Fruit fly (Drosophila melanogaster) whole organism, embryonic: Measurements from ENCODE around the gene Vha16-3.

Source experiments
- Abd-B ChIP-seq: fragments of 200-800 bp; sonication (Bioruptor generic); optimal IDR thresholded peaks from 2 replicates; lab custom pipeline; 2018; ENCODE audit warnings: missing biosample characterization, mild to moderate bottlenecking, missing genetic modification characterization, moderate library complexity
- CG10209 ChIP-seq: fragments of 200-800 bp; sonication (Bioruptor generic); optimal IDR thresholded peaks from 3 replicates; lab custom pipeline; 2017; ENCODE audit warnings: missing biosample characterization, mild to moderate bottlenecking, missing genetic modification characterization, missing genetic modification reagents
- CG11398 ChIP-seq: fragments of 200-800 bp; sonication (Bioruptor generic); optimal IDR thresholded peaks from 2 replicates; lab custom pipeline; 2016; ENCODE audit warnings: missing biosample characterization, missing genetic modification characterization
- CG12236 ChIP-seq: fragments of 200-800 bp; sonication (Bioruptor generic); optimal IDR thresholded peaks from 2 replicates; lab custom pipeline; 2016; ENCODE audit warnings: missing biosample characterization, missing genetic modification characterization
- CG13287 ChIP-seq: fragments of 200-800 bp; sonication (Bioruptor generic); IDR thresholded peaks from 2 replicates; pipeline ENCODE4 v1.3.6; 2022; ENCODE audit warnings: missing biosample characterization, missing genetic modification characterization; ENCODE audit not compliant: partially characterized antibody
- CG13424 ChIP-seq: fragments of 200-800 bp; sonication (Bioruptor generic); optimal IDR thresholded peaks from 2 replicates; lab custom pipeline; 2019; ENCODE audit warnings: missing biosample characterization, mild to moderate bottlenecking, missing genetic modification characterization, moderate library complexity
- CG14860 ChIP-seq: fragments of 200-800 bp; sonication (Bioruptor generic); IDR thresholded peaks from 3 replicates; pipeline ENCODE4 v1.3.6; 2022; ENCODE audit warnings: missing biosample characterization, missing genetic modification characterization; ENCODE audit not compliant: partially characterized antibody
- CG1603 ChIP-seq: fragments of 200-800 bp; sonication (Bioruptor generic); optimal IDR thresholded peaks from 2 replicates; lab custom pipeline; 2019; ENCODE audit warnings: missing biosample characterization, mild to moderate bottlenecking, missing genetic modification characterization, moderate library complexity
- CG17912 ChIP-seq: fragments of 200-800 bp; sonication (Bioruptor generic); optimal IDR thresholded peaks from 2 replicates; lab custom pipeline; 2018; ENCODE audit warnings: missing biosample characterization, mild to moderate bottlenecking, missing genetic modification characterization
- CG18262 ChIP-seq: fragments of 200-800 bp; optimal IDR thresholded peaks from 3 replicates; lab custom pipeline; 2019; ENCODE audit warnings: missing biosample characterization, mild to moderate bottlenecking, missing genetic modification characterization, moderate library complexity
- CG18599 ChIP-seq: fragments of 200-800 bp; sonication (Bioruptor generic); optimal IDR thresholded peaks from 3 replicates; lab custom pipeline; 2017; ENCODE audit warnings: missing biosample characterization, missing genetic modification characterization, mild to moderate bottlenecking, moderate library complexity, missing genetic modification reagents
- CG30403 ChIP-seq: fragments of 200-800 bp; sonication (Bioruptor generic); optimal IDR thresholded peaks from 3 replicates; lab custom pipeline; 2016; ENCODE audit warnings: missing biosample characterization, missing genetic modification characterization
- CG3281 ChIP-seq: fragments of 200-800 bp; sonication (Bioruptor generic); optimal IDR thresholded peaks from 3 replicates; lab custom pipeline; 2017; ENCODE audit warnings: missing biosample characterization, mild to moderate bottlenecking, missing genetic modification characterization
- CG3407 ChIP-seq: fragments of 200-800 bp; sonication (Bioruptor generic); optimal IDR thresholded peaks from 2 replicates; lab custom pipeline; 2018; ENCODE audit warnings: missing biosample characterization, mild to moderate bottlenecking, missing genetic modification characterization
- CG3995 ChIP-seq: fragments of 200-800 bp; sonication (Bioruptor generic); optimal IDR thresholded peaks from 3 replicates; lab custom pipeline; 2016; ENCODE audit warnings: missing biosample characterization, missing genetic modification characterization
- CG4617 ChIP-seq: fragments of 200-800 bp; sonication (Bioruptor generic); optimal IDR thresholded peaks from 3 replicates; lab custom pipeline; 2016; ENCODE audit warnings: missing biosample characterization, missing genetic modification characterization, borderline replicate concordance
- CG4707 ChIP-seq: fragments of 200-800 bp; sonication (Bioruptor generic); optimal IDR thresholded peaks from 2 replicates; lab custom pipeline; 2018; ENCODE audit warnings: missing biosample characterization, mild to moderate bottlenecking, missing genetic modification characterization, moderate library complexity
- CG6254 ChIP-seq: fragments of 200-800 bp; sonication (Bioruptor generic); optimal IDR thresholded peaks from 3 replicates; lab custom pipeline; 2017; ENCODE audit warnings: mild to moderate bottlenecking, missing biosample characterization, missing genetic modification reagents, missing genetic modification characterization
- CG6765 ChIP-seq: fragments of 200-800 bp; sonication (Bioruptor generic); optimal IDR thresholded peaks from 3 replicates; lab custom pipeline; 2017; ENCODE audit warnings: missing biosample characterization, mild to moderate bottlenecking, missing genetic modification characterization
- CG7271 ChIP-seq: fragments of 200-800 bp; sonication (Bioruptor generic); optimal IDR thresholded peaks from 2 replicates; lab custom pipeline; 2018; ENCODE audit warnings: missing biosample characterization, mild to moderate bottlenecking, missing genetic modification characterization, moderate library complexity
- CG7357 ChIP-seq: fragments of 200-800 bp; sonication (Bioruptor generic); IDR thresholded peaks from 3 replicates; pipeline ENCODE4 v1.3.6; 2022; ENCODE audit warnings: missing biosample characterization, missing genetic modification characterization
- CG7786 ChIP-seq: fragments of 200-800 bp; sonication (Bioruptor generic); optimal IDR thresholded peaks from 2 replicates; lab custom pipeline; 2016; ENCODE audit warnings: missing biosample characterization, missing genetic modification characterization
- CG9727 ChIP-seq: fragments of 200-800 bp; sonication (Bioruptor generic); optimal IDR thresholded peaks from 3 replicates; lab custom pipeline; 2017; ENCODE audit warnings: missing biosample characterization, mild to moderate bottlenecking, missing genetic modification characterization
- D19B ChIP-seq: fragments of 200-800 bp; sonication (Bioruptor generic); optimal IDR thresholded peaks from 2 replicates; lab custom pipeline; 2017; ENCODE audit warnings: missing biosample characterization, mild to moderate bottlenecking, missing genetic modification characterization
- Dp ChIP-seq: fragments of 200-800 bp; sonication (Bioruptor generic); optimal IDR thresholded peaks from 2 replicates; lab custom pipeline; 2018; ENCODE audit warnings: missing biosample characterization, mild to moderate bottlenecking, missing genetic modification characterization, moderate library complexity
- HLHmδ ChIP-seq: fragments of 200-800 bp; sonication (Bioruptor generic); optimal IDR thresholded peaks from 2 replicates; lab custom pipeline; 2018; ENCODE audit warnings: missing biosample characterization, mild to moderate bottlenecking, missing genetic modification characterization, moderate library complexity
- Hr78 ChIP-seq, 2 experiments: fragments of 200-800 bp in 1 of 2; fragments of >200 bp in 1 of 2; sonication (Bioruptor generic) in 1 of 2; optimal IDR thresholded peaks; 2 replicates each; lab custom pipeline; 2017 to 2019; ENCODE audit warnings: missing biosample characterization in 2 of 2, missing genetic modification characterization in 2 of 2, mild to moderate bottlenecking in 1 of 2, moderate library complexity in 1 of 2
- Meics ChIP-seq: fragments of 200-800 bp; sonication (Bioruptor generic); optimal IDR thresholded peaks from 2 replicates; lab custom pipeline; 2017; ENCODE audit warnings: missing biosample characterization, mild to moderate bottlenecking, missing genetic modification characterization
- Nf-YC ChIP-seq: fragments of 200-800 bp; optimal IDR thresholded peaks from 3 replicates; lab custom pipeline; 2019; ENCODE audit warnings: missing biosample characterization, mild to moderate bottlenecking, missing genetic modification characterization, moderate library complexity
- NfI ChIP-seq: fragments of 200-800 bp; sonication (Bioruptor generic); optimal IDR thresholded peaks from 3 replicates; lab custom pipeline; 2018; ENCODE audit warnings: missing biosample characterization, mild to moderate bottlenecking, missing genetic modification characterization, moderate library complexity
- Side ChIP-seq: fragments of 200-800 bp; sonication (Bioruptor generic); optimal IDR thresholded peaks from 2 replicates; lab custom pipeline; 2016; ENCODE audit warnings: missing biosample characterization, missing genetic modification characterization
- Xrp1 ChIP-seq: fragments of 200-800 bp; sonication (Bioruptor generic); IDR thresholded peaks from 2 replicates; pipeline ENCODE4 v1.3.6; 2022; ENCODE audit warnings: missing biosample characterization, missing genetic modification characterization
- ab ChIP-seq: fragments of 200-800 bp; sonication (Bioruptor generic); optimal IDR thresholded peaks from 2 replicates; lab custom pipeline; 2016; ENCODE audit warnings: missing biosample characterization, missing genetic modification characterization
- dan ChIP-seq: fragments of 200-800 bp; sonication (Bioruptor generic); IDR thresholded peaks from 2 replicates; pipeline ENCODE4 v1.3.6; 2022; ENCODE audit warnings: missing biosample characterization, missing genetic modification characterization
- gce ChIP-seq: fragments of 200-800 bp; sonication (Bioruptor generic); IDR thresholded peaks from 3 replicates; pipeline ENCODE4 v1.3.6; 2022; ENCODE audit warnings: missing biosample characterization, missing genetic modification characterization
- gcm2 ChIP-seq: fragments of 200-800 bp; sonication (Bioruptor generic); optimal IDR thresholded peaks from 2 replicates; lab custom pipeline; 2016; ENCODE audit warnings: missing biosample characterization, missing genetic modification characterization
- grau ChIP-seq: fragments of 200-800 bp; optimal IDR thresholded peaks from 3 replicates; lab custom pipeline; 2019; ENCODE audit warnings: missing biosample characterization, mild to moderate bottlenecking, missing genetic modification characterization, moderate library complexity
- nom ChIP-seq: fragments of 200-800 bp; sonication (Bioruptor generic); optimal IDR thresholded peaks from 2 replicates; lab custom pipeline; 2017; ENCODE audit warnings: missing biosample characterization, missing genetic modification characterization, mild to moderate bottlenecking, moderate library complexity, missing genetic modification reagents
- oc ChIP-seq: fragments of 200-800 bp; sonication (Bioruptor generic); optimal IDR thresholded peaks from 2 replicates; lab custom pipeline; 2018; ENCODE audit warnings: missing biosample characterization, mild to moderate bottlenecking, missing genetic modification characterization, moderate library complexity
- row ChIP-seq: fragments of 200-800 bp; sonication (Bioruptor generic); IDR thresholded peaks from 3 replicates; pipeline ENCODE4 v1.3.6; 2022; ENCODE audit warnings: missing biosample characterization, missing genetic modification characterization
- sd ChIP-seq: fragments of 200-800 bp; sonication (Bioruptor generic); optimal IDR thresholded peaks from 3 replicates; lab custom pipeline; 2018; ENCODE audit warnings: missing biosample characterization, mild to moderate bottlenecking, missing genetic modification characterization, moderate library complexity
- tll ChIP-seq, 2 experiments: fragments of 200-800 bp in 1 of 2; fragments of >200 bp in 1 of 2; sonication (Bioruptor generic) in 1 of 2; optimal IDR thresholded peaks; 2 replicates each; lab custom pipeline; 2017 to 2019; ENCODE audit warnings: missing biosample characterization in 2 of 2, missing genetic modification characterization in 2 of 2, mild to moderate bottlenecking in 1 of 2, moderate library complexity in 1 of 2
- tx ChIP-seq: fragments of 200-800 bp; sonication (Bioruptor generic); optimal IDR thresholded peaks from 2 replicates; lab custom pipeline; 2016; ENCODE audit warnings: missing biosample characterization, missing genetic modification characterization
- unc-4 ChIP-seq: fragments of 200-800 bp; sonication (Bioruptor generic); IDR thresholded peaks from 2 replicates; pipeline ENCODE4 v1.3.6; 2022; ENCODE audit warnings: missing biosample characterization, missing genetic modification characterization; ENCODE audit not compliant: partially characterized antibody
- vfl ChIP-seq: fragments of 200-800 bp; sonication (Bioruptor generic); optimal IDR thresholded peaks from 2 replicates; lab custom pipeline; 2016; ENCODE audit warnings: missing biosample characterization, missing genetic modification characterization
- wek ChIP-seq: fragments of 200-800 bp; sonication (Bioruptor generic); optimal IDR thresholded peaks from 3 replicates; lab custom pipeline; 2018; ENCODE audit warnings: missing biosample characterization, mild to moderate bottlenecking, missing genetic modification characterization, moderate library complexity
- z ChIP-seq: fragments of 200-800 bp; sonication (Bioruptor generic); IDR thresholded peaks from 3 replicates; pipeline ENCODE4 v1.3.6; 2022; ENCODE audit warnings: missing biosample characterization, missing genetic modification characterization
- zfh1 ChIP-seq: fragments of 200-800 bp; sonication (Bioruptor generic); IDR thresholded peaks from 3 replicates; pipeline ENCODE4 v1.3.6; 2022; ENCODE audit warnings: missing biosample characterization, missing genetic modification characterization

The Vha16-3 gene

dm6 chr3L:11491222-11491873 is 18.3 kb downstream of the Vha16-3 start (continued):
- TF ChIP-seq CG7271 (tag; lab: Kevin White, UChicago) (no peak), CG12236 (GFP tag; lab: Kevin White, UChicago) (no peak), CG13424 (peak; percentile 68), CG13287 (GFP tag; lab: Robert Waterston, UW) (no peak), CG30403 (peak; percentile 69), CG14860 (no peak), oc (tag; lab: Kevin White, UChicago) (peak; percentile 21), Dp (GFP tag; lab: Kevin White, UChicago) (no peak), ab (GFP tag; lab: Kevin White, UChicago) (no peak), CG9727 (GFP tag; lab: Kevin White, UChicago) (peak; percentile 20), unc-4 (no peak), CG3995 (peak; percentile 11), CG7357 (GFP tag; lab: Robert Waterston, UW) (peak; percentile 42; the same call in 1 of the 3 replicates), D19B (GFP tag; lab: Kevin White, UChicago) (peak; percentile 51), CG17912 (GFP tag; lab: Kevin White, UChicago) (no peak), CG3281 (peak; percentile 69), nom (GFP tag; lab: Kevin White, UChicago) (peak; percentile 5), CG3407 (GFP tag; lab: Kevin White, UChicago) (no peak), Hr78 (GFP tag; optimal IDR thresholded peaks at IDR 0.05; lab: Kevin White, UChicago) (peak in 1 of 2 experiments; percentile 13), Nf-YC (tag; lab: Kevin White, UChicago) (peak; percentile 20), CG6254 (no peak), dan (GFP tag; lab: Robert Waterston, UW) (no peak), sd (tag; lab: Kevin White, UChicago) (peak; percentile 37), grau (tag; lab: Kevin White, UChicago) (peak; percentile 96), wek (no peak), CG18262 (peak; percentile 66), tll (GFP tag; optimal IDR thresholded peaks at IDR 0.05; lab: Kevin White, UChicago) (peak in 1 of 2 experiments; percentile 24), zfh1 (peak; percentile 67; the same call in 2 of the 3 replicates), CG7786 (peak; percentile 57), Side (peak; percentile 49), Abd-B (GFP tag; lab: Kevin White, UChicago) (peak; percentile 37), CG4707 (GFP tag; lab: Kevin White, UChicago) (no peak), CG18599 (GFP tag; lab: Kevin White, UChicago) (peak; percentile 72), gcm2 (no peak), Meics (GFP tag; lab: Kevin White, UChicago) (peak; percentile 75), gce (no peak), tx (GFP tag; lab: Kevin White, UChicago) (peak; percentile 30), vfl (GFP tag; lab: Kevin White, UChicago) (no peak), HLHmδ (GFP tag; lab: Kevin White, UChicago) (no peak), CG10209 (peak; percentile 45), CG4617 (GFP tag; lab: Kevin White, UChicago) (no peak), CG6765 (GFP tag; lab: Kevin White, UChicago) (no peak), CG11398 (GFP tag; lab: Kevin White, UChicago) (no peak), z (GFP tag; lab: Robert Waterston, UW) (peak; percentile 48; the same call in 1 of the 3 replicates), Xrp1 (GFP tag; lab: Robert Waterston, UW) (peak; percentile 76), row (GFP tag; lab: Robert Waterston, UW) (peak; percentile 85), CG1603 (tag; lab: Kevin White, UChicago) (peak; percentile 38), NfI (peak; percentile 67)
